Fruit fly (Drosophila melanogaster): ENCODE results near the gene CG14135.

DNA sequence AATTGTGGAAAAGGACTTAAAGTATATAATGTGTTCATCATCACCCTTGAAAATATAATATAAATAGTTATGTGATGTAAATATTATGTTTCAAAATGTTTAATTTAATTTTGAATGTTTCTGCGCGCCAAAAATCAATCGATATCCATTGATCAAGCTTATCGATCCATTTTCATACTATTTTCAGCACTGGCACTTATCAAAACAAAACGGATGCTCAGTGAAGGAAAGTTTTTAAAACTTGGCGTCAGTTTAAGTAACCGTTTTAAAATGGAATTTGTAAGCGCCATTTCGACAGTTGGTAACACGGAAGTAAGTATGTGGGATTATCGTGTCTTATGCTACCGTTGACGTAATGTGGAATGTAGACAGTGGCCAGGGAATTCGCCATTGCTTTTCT is 36.8 kb downstream of the CG14135 start, which contains the start of gene sunn:
- no peak for TF ChIP-seq Eip78C (GFP tag)
- no peak for TF ChIP-seq dsx (GFP tag; optimal IDR thresholded peaks at IDR 0.05; ENCODE audit: poor library complexity, severe bottlenecking)
- no peak for TF ChIP-seq CG11902 (GFP tag; optimal IDR thresholded peaks at IDR 0.05)
- no peak for TF ChIP-seq Eip75B (GFP tag; optimal IDR thresholded peaks at IDR 0.05)
- no peak for TF ChIP-seq Gug (GFP tag; IDR thresholded peaks at IDR 0.05)
- TF ChIP-seq net (GFP tag; optimal IDR thresholded peaks at IDR 0.05): no peak
- peak; percentile 42 for TF ChIP-seq svp (GFP tag)
- no peak for TF ChIP-seq CG10669 (GFP tag; optimal IDR thresholded peaks at IDR 0.05)
- TF ChIP-seq CG16779 (tag; optimal IDR thresholded peaks at IDR 0.05): no peak
- TF ChIP-seq topi (GFP tag; optimal IDR thresholded peaks at IDR 0.05): no peak

All from whole organism, prepupa.